Worm (Caenorhabditis elegans) whole organism, L2 larva: ENCODE measurements around the gene lact-1.

Source experiments
- C34F6.9 ChIP-seq: fragments of 150-350 bp; optimal IDR thresholded peaks from 2 replicates; lab custom pipeline; 2014; ENCODE audit warnings: missing biosample characterization, missing genetic modification characterization
- F13H6.1 ChIP-seq: sonication (generic microtip); optimal IDR thresholded peaks from 2 replicates; lab custom pipeline; 2016; ENCODE audit warnings: missing genetic modification characterization, missing compliant biosample characterization
- Y55F3AM.14 ChIP-seq: fragments of 200-800 bp; sonication (Bioruptor generic); optimal IDR thresholded peaks from 2 replicates; lab custom pipeline; 2018; ENCODE audit warnings: mild to moderate bottlenecking, missing genetic modification characterization, missing compliant biosample characterization
- ZK546.5 ChIP-seq: sonication (generic microtip); optimal IDR thresholded peaks from 2 replicates; lab custom pipeline; 2017; ENCODE audit warnings: missing biosample characterization, missing genetic modification characterization
- alr-1 ChIP-seq: fragments of 150-350 bp; optimal IDR thresholded peaks from 2 replicates; lab custom pipeline; 2014; ENCODE audit warnings: missing biosample characterization, missing genetic modification characterization
- ama-1 ChIP-seq: fragments of 150-350 bp; optimal IDR thresholded peaks from 2 replicates; lab custom pipeline; 2018; ENCODE audit warnings: inconsistent platforms
- blmp-1 ChIP-seq: sonication (generic microtip); optimal IDR thresholded peaks from 2 replicates; lab custom pipeline; 2017; ENCODE audit warnings: missing genetic modification characterization, mild to moderate bottlenecking, missing compliant biosample characterization, antibody characterized with exemption, moderate library complexity; ENCODE audit not compliant: insufficient read depth
- ceh-16 ChIP-seq: fragments of 150-350 bp; optimal IDR thresholded peaks from 2 replicates; lab custom pipeline; 2014; ENCODE audit warnings: missing biosample characterization, missing genetic modification characterization
- crh-2 ChIP-seq: sonication (generic microtip); optimal IDR thresholded peaks from 2 replicates; lab custom pipeline; 2017; ENCODE audit warnings: missing biosample characterization, missing genetic modification characterization
- fos-1 ChIP-seq: fragments of 150-350 bp; optimal IDR thresholded peaks from 2 replicates; lab custom pipeline; 2014; ENCODE audit warnings: missing biosample characterization, missing genetic modification characterization
- gmeb-1 ChIP-seq: fragments of 150-350 bp; optimal IDR thresholded peaks from 2 replicates; lab custom pipeline; 2014; ENCODE audit warnings: missing biosample characterization, missing genetic modification characterization
- lin-11 ChIP-seq: fragments of 150-350 bp; sonication (generic microtip); optimal IDR thresholded peaks from 2 replicates; lab custom pipeline; 2014; ENCODE audit warnings: missing biosample characterization, missing genetic modification characterization, inconsistent platforms, mixed read lengths
- lin-13 ChIP-seq: fragments of 150-350 bp; optimal IDR thresholded peaks from 2 replicates; lab custom pipeline; 2014; ENCODE audit warnings: missing biosample characterization, missing genetic modification reagents, missing genetic modification characterization
- lin-39 ChIP-seq: fragments of 150-350 bp; optimal IDR thresholded peaks from 2 replicates; lab custom pipeline; 2014; ENCODE audit warnings: missing biosample characterization, missing genetic modification reagents, missing genetic modification characterization
- lsy-2 ChIP-seq, 2 experiments: fragments of 150-350 bp in 1 of 2; sonication (generic microtip) in 1 of 2; optimal IDR thresholded peaks; 2 replicates each; lab custom pipeline; 2014 to 2017; ENCODE audit warnings: missing biosample characterization in 2 of 2, missing genetic modification characterization in 2 of 2
- mab-5 ChIP-seq: fragments of 150-350 bp; optimal IDR thresholded peaks from 2 replicates; lab custom pipeline; 2014; ENCODE audit warnings: missing biosample characterization, missing genetic modification characterization
- mbf-1 ChIP-seq: sonication (generic microtip); optimal IDR thresholded peaks from 2 replicates; lab custom pipeline; 2017; ENCODE audit warnings: missing biosample characterization, missing genetic modification characterization
- mdl-1 ChIP-seq, 2 experiments: fragments of 150-350 bp in 1 of 2; sonication (generic microtip) in 1 of 2; optimal IDR thresholded peaks; 2 replicates each; lab custom pipeline; 2017; ENCODE audit warnings: missing biosample characterization in 2 of 2, missing genetic modification characterization in 2 of 2
- nhr-10 ChIP-seq: sonication (generic microtip); optimal IDR thresholded peaks from 2 replicates; lab custom pipeline; 2017; ENCODE audit warnings: missing biosample characterization, missing genetic modification characterization
- nhr-11 ChIP-seq: fragments of 150-350 bp; optimal IDR thresholded peaks from 2 replicates; lab custom pipeline; 2014; ENCODE audit warnings: missing biosample characterization, missing genetic modification characterization
- nhr-12 ChIP-seq: fragments of 150-350 bp; optimal IDR thresholded peaks from 2 replicates; lab custom pipeline; 2014; ENCODE audit warnings: missing biosample characterization, missing genetic modification characterization
- nhr-129 ChIP-seq: fragments of 150-350 bp; optimal IDR thresholded peaks from 2 replicates; lab custom pipeline; 2014; ENCODE audit warnings: missing biosample characterization, missing genetic modification characterization
- nhr-21 ChIP-seq: fragments of 150-350 bp; optimal IDR thresholded peaks from 2 replicates; lab custom pipeline; 2014; ENCODE audit warnings: missing biosample characterization, missing genetic modification characterization
- nhr-23 ChIP-seq: fragments of 150-350 bp; optimal IDR thresholded peaks from 2 replicates; lab custom pipeline; 2014; ENCODE audit warnings: missing biosample characterization, missing genetic modification reagents, missing genetic modification characterization
- nhr-237 ChIP-seq: fragments of 150-350 bp; optimal IDR thresholded peaks from 2 replicates; lab custom pipeline; 2014; ENCODE audit warnings: missing biosample characterization, missing genetic modification characterization
- nhr-25 ChIP-seq: fragments of 150-350 bp; sonication (generic microtip); optimal IDR thresholded peaks from 3 replicates; lab custom pipeline; 2014; ENCODE audit warnings: missing biosample characterization, missing genetic modification characterization
- nhr-6 ChIP-seq: fragments of 150-350 bp; optimal IDR thresholded peaks from 2 replicates; lab custom pipeline; 2014; ENCODE audit warnings: missing biosample characterization, missing genetic modification characterization
- sem-4 ChIP-seq: fragments of 150-350 bp; optimal IDR thresholded peaks from 2 replicates; lab custom pipeline; 2014; ENCODE audit warnings: missing biosample characterization, missing genetic modification reagents, missing genetic modification characterization
- skn-1 ChIP-seq: sonication (generic microtip); optimal IDR thresholded peaks from 2 replicates; lab custom pipeline; 2017; ENCODE audit warnings: missing biosample characterization, missing genetic modification characterization
- sma-3 ChIP-seq: sonication (generic microtip); optimal IDR thresholded peaks from 2 replicates; lab custom pipeline; 2016; ENCODE audit warnings: missing genetic modification reagents, missing genetic modification characterization, missing compliant biosample characterization
- sma-9 ChIP-seq, 2 experiments: fragments of 150-350 bp in 1 of 2; sonication (generic microtip) in 1 of 2; optimal IDR thresholded peaks; 2 replicates each; lab custom pipeline; 2014 to 2016; ENCODE audit warnings: missing genetic modification characterization in 2 of 2, mild to moderate bottlenecking in 1 of 2, missing biosample characterization in 1 of 2, missing compliant biosample characterization in 1 of 2, missing genetic modification reagents in 1 of 2, moderate library complexity in 1 of 2
- snpc-4 ChIP-seq: fragments of 150-350 bp; optimal IDR thresholded peaks from 2 replicates; lab custom pipeline; 2014; ENCODE audit warnings: missing biosample characterization, missing genetic modification characterization
- unc-39 ChIP-seq: fragments of 150-350 bp; optimal IDR thresholded peaks from 2 replicates; lab custom pipeline; 2014; ENCODE audit warnings: missing biosample characterization, missing genetic modification characterization
- unc-55 ChIP-seq: fragments of 150-350 bp; sonication (generic microtip); optimal IDR thresholded peaks from 3 replicates; lab custom pipeline; 2014; ENCODE audit warnings: missing biosample characterization, missing genetic modification reagents, missing genetic modification characterization
- unc-62 ChIP-seq: fragments of 150-350 bp; optimal IDR thresholded peaks from 2 replicates; lab custom pipeline; 2014; ENCODE audit warnings: missing biosample characterization, missing genetic modification reagents, missing genetic modification characterization
- zag-1 ChIP-seq: fragments of 150-350 bp; optimal IDR thresholded peaks from 2 replicates; lab custom pipeline; 2014; ENCODE audit warnings: missing biosample characterization, missing genetic modification characterization
- ztf-1 ChIP-seq: fragments of 200-800 bp; sonication (Bioruptor generic); conservative IDR thresholded peaks from 2 replicates; pipeline ENCODE4 v1.3.6; 2022; ENCODE audit warnings: missing genetic modification characterization, missing compliant biosample characterization
- ztf-11 ChIP-seq: sonication (generic microtip); optimal IDR thresholded peaks from 2 replicates; lab custom pipeline; 2017; ENCODE audit warnings: missing biosample characterization, missing genetic modification characterization

The lact-1 gene

DNA sequence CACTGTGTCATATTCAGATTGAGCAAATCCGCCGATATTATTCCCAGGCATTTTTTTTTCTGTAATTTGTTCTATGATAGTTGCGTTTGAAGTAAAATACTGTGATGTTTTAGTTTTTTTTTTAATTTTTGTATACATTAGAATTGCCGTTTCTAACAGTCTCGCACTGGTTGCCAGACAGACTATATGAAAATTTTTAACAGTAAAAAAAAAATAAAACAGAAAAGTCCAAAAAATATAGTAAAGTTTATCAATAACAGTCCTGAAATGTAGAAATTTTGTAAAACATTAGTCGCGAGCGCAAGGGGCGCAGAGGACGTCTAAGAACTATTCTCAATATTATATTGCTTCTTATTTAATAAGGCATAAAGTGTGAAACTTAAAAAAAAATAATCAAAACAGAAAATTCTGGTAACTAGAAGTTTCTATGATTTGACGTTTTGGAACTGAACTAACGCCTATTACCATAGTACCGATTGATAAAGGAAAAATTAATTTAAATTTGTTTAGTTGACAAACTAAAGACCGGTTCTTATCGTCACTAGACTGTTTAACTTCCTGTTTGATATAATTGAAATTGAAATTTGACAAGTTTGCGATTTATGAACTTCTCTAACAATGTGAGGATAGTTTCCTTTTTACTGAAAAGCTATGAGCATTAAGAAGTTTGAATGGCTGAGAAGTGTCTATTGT is at the start of gene lact-1:
Gene lact-1, minus strand, starts transcription at position 51 of the 693 bp plus-strand sequence.
- TF ChIP-seq alr-1, result no peak
- TF ChIP-seq ceh-16, result no peak
- no peak for TF ChIP-seq nhr-129 (tag; lab: Kevin White, UChicago)
- peak; percentile 0 for TF ChIP-seq fos-1
- TF ChIP-seq ZK546.5 (tag; lab: Kevin White, UChicago), result no peak

DNA sequence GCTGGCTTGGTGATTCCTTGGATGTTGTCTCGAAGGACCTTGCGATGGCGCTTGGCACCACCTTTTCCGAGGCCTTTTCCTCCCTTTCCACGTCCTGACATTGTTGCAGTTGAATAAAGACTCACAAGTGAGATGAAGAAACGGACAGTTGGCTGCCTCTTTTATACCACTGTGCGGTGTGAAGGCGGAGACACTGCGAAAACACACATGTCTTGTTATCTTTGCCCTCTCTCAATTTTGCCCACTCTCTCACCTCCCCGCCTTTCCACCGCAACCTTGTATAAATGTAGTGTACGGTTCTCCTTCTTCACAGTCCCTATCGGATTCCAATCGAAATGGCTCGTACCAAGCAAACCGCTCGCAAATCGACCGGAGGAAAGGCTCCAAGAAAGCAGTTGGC is 49.6 kb upstream of the lact-1 start, which contains the start of the genes his-38 and his-40:
Gene his-38, minus strand, starts transcription at position 101 of the 400 bp plus-strand sequence.
Gene his-40, plus strand, starts transcription at position 336 of the 400 bp plus-strand sequence.
- no peak for TF ChIP-seq Y55F3AM.14
- TF ChIP-seq unc-39, result no peak
- no peak for TF ChIP-seq nhr-21 (tag; lab: Kevin White, UChicago)
- no peak for TF ChIP-seq lin-13 (GFP tag; lab: Kevin White, UChicago)
- TF ChIP-seq unc-55, result no peak
- no peak for TF ChIP-seq mdl-1 (tag; optimal IDR thresholded peaks at IDR 0.05; lab: Kevin White, UChicago)
- TF ChIP-seq blmp-1, result no peak
- TF ChIP-seq zag-1, result no peak
- no peak for TF ChIP-seq nhr-237 (tag; lab: Kevin White, UChicago)

DNA sequence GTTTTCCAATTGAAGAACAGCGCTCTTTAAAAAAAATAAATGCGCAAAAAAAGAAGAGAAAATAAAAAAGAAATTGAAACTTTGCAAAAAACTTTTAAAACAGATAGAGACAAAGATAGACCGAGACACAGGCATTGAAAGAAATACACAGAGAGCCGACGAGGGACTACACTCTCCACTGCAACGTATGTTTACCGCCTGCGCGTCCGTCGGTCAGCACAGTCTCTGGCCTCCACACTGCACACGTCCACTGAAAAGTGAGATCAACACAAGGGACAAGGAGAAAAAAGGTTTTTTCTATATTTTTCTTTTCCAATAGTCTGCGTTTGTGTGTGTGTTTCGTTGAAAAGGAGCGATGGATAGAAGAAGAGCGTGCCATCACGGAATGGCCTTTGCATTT is 46.3 kb upstream of the lact-1 start:
- peak; percentile 89 for TF ChIP-seq sma-9 (GFP tag; optimal IDR thresholded peaks at IDR 0.05; lab: Kevin White, UChicago)
- TF ChIP-seq sma-9 (tag; optimal IDR thresholded peaks at IDR 0.05; lab: Kevin White, UChicago), result no peak
- peak; percentile 65 for TF ChIP-seq blmp-1
- TF ChIP-seq mab-5 (tag; lab: Kevin White, UChicago), result no peak
- TF ChIP-seq unc-55, result peak; percentile 81
- no peak for TF ChIP-seq ceh-16
- TF ChIP-seq crh-2, result peak; percentile 85
- TF ChIP-seq ztf-1 (GFP tag; lab: Robert Waterston, UW), result no peak
- peak; percentile 11 to 59 for TF ChIP-seq lsy-2 (tag; optimal IDR thresholded peaks at IDR 0.05; lab: Kevin White, UChicago)
- TF ChIP-seq alr-1, result no peak
- peak; percentile 10 for TF ChIP-seq snpc-4 (tag; lab: Kevin White, UChicago)
- TF ChIP-seq lin-11 (tag; lab: Kevin White, UChicago), result peak; percentile 37
- TF ChIP-seq zag-1, result peak; percentile 76
- TF ChIP-seq nhr-11 (tag; lab: Kevin White, UChicago), result no peak
- peak; percentile 73 for TF ChIP-seq fos-1
- TF ChIP-seq nhr-23, result no peak
- TF ChIP-seq mdl-1 (tag; optimal IDR thresholded peaks at IDR 0.05; lab: Kevin White, UChicago), result peak in 1 of 2 experiments; percentile 3
- TF ChIP-seq sma-3, result peak; percentile 26
- TF ChIP-seq mbf-1, result no peak
- TF ChIP-seq nhr-12, result no peak
- TF ChIP-seq unc-62 (GFP tag; lab: Kevin White, UChicago), result no peak
- TF ChIP-seq C34F6.9 (tag; lab: Kevin White, UChicago), result peak; percentile 75
- peak; percentile 84 for TF ChIP-seq nhr-129 (tag; lab: Kevin White, UChicago)
- TF ChIP-seq nhr-6 (tag; lab: Kevin White, UChicago), result peak; percentile 14
- TF ChIP-seq nhr-25 (tag; lab: Kevin White, UChicago), result peak; percentile 52
- TF ChIP-seq gmeb-1 (tag; lab: Kevin White, UChicago), result no peak
- TF ChIP-seq F13H6.1 (tag; lab: Kevin White, UChicago), result peak; percentile 85
- peak; percentile 13 for TF ChIP-seq Y55F3AM.14
- TF ChIP-seq ZK546.5 (tag; lab: Kevin White, UChicago), result no peak
- TF ChIP-seq lin-39 (tag; lab: Kevin White, UChicago), result no peak

DNA sequence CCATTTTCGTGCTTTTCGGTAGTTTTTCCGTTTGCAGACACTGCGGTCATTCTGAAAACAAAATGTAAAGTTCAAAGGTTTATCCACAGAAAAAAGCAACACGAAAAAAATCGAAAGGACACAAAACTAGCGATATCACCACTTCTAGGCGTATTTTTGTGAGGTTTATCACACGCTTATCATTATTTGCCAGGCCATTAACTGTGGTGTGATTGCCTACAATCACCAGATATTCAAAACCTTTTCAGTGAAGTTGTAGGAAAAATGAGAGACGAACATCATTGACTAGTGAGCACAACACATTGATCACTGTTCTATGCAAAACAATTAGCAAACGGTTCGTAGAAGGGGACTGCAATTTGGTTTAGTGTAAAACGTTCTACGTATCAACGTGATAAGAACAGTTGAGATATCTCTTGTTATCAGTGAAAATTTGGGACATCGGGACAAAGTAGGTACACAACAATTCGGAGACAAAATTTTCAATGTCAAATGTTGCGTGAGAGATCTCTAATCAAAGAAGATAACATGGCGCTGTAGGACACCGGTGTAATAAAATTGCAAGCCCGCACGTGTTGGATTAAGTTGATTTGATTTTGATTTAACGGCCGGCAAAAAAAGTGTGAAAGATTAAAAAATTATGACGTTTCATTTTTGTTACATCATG is 45.5 kb upstream of the lact-1 start, which contains the start of gene sur-5:
Gene sur-5, minus strand, starts transcription at position 51 of the 667 bp plus-strand sequence.
- peak; percentile 40 for TF ChIP-seq fos-1
- peak; percentile 43 for TF ChIP-seq sma-3
- TF ChIP-seq nhr-25 (tag; lab: Kevin White, UChicago), result peak; percentile 20
- peak in 1 of 2 experiments; percentile 47 for TF ChIP-seq mdl-1 (tag; optimal IDR thresholded peaks at IDR 0.05; lab: Kevin White, UChicago)
- no peak for TF ChIP-seq nhr-10 (tag; lab: Kevin White, UChicago)
- peak; percentile 47 for TF ChIP-seq sem-4 (tag; lab: Kevin White, UChicago)
- TF ChIP-seq unc-62 (GFP tag; lab: Kevin White, UChicago), result no peak
- no peak for TF ChIP-seq ztf-11 (tag; lab: Kevin White, UChicago)
- peak; percentile 49 for TF ChIP-seq crh-2
- TF ChIP-seq blmp-1, result no peak
- peak; percentile 21 for TF ChIP-seq nhr-129 (tag; lab: Kevin White, UChicago)
- TF ChIP-seq nhr-21 (tag; lab: Kevin White, UChicago), result peak; percentile 50
- peak; percentile 35 for TF ChIP-seq skn-1 (tag; lab: Kevin White, UChicago)
- no peak for TF ChIP-seq gmeb-1 (tag; lab: Kevin White, UChicago)
- TF ChIP-seq ama-1, result no peak
- no peak for TF ChIP-seq nhr-6 (tag; lab: Kevin White, UChicago)
- TF ChIP-seq Y55F3AM.14, result no peak
- TF ChIP-seq sma-9 (GFP tag; optimal IDR thresholded peaks at IDR 0.05; lab: Kevin White, UChicago), result peak; percentile 83
- TF ChIP-seq sma-9 (tag; optimal IDR thresholded peaks at IDR 0.05; lab: Kevin White, UChicago), result no peak
- no peak for TF ChIP-seq lin-11 (tag; lab: Kevin White, UChicago)
- no peak for TF ChIP-seq mab-5 (tag; lab: Kevin White, UChicago)
- no peak for TF ChIP-seq mbf-1
